Fruit fly (Drosophila melanogaster): Measurements from ENCODE around the gene Dscam4.

The Dscam4 gene

DNA sequence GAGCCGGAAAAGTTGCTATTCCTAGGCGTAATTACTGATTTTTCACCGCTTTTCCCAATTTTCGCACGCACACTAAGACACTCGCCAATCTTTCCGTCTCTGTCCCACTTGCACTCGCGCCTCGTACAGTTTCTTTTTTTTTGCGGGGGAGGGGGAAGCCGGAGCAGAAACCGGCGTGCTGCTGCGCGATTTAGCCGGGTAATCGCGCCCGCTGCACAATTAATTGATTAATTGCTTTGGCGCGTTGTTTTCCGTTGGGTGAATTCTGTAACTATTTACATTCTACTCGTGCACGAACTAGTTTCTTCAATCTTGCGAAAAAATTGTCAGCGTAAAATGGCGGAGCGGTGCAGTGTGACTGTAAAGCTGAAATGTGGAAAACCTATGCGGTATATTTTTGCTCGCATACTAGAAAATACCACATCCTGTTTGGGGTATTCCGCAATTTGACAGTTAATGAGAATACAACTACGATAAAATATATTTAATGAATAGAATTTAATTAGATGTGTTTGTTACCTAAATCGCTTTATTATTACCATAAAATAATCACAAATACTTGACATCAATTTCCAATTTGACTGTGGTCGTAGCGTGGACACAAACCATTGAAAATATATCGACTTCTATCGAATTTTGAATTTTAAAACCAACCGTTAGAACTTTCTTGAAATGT, 76.8 kb downstream of the Dscam4 start, which contains the start of gene Cpsf6 (continued):
- TF ChIP-seq NfI (GFP tag; optimal IDR thresholded peaks at IDR 0.05) (peak; percentile 57), ranshi (GFP tag; IDR thresholded peaks at IDR 0.05) (no peak; the same call in 1 of the 2 replicates), fru (optimal IDR thresholded peaks at IDR 0.05) (no peak), Pdp1 (GFP tag; optimal IDR thresholded peaks at IDR 0.05) (peak in 1 of 2 experiments; percentile 40), CG17568 (GFP tag; optimal IDR thresholded peaks at IDR 0.05) (peak; percentile 84), dysf (GFP tag; IDR thresholded peaks at IDR 0.05) (peak; percentile 71; the same call in 2 of the 3 replicates), Blimp-1 (GFP tag; optimal IDR thresholded peaks at IDR 0.05) (no peak), E2f1 (GFP tag; IDR thresholded peaks at IDR 0.05) (peak; percentile 20; the same call in 1 of the 2 replicates), D19B (GFP tag; optimal IDR thresholded peaks at IDR 0.05) (peak; percentile 49), CG3995 (GFP tag; optimal IDR thresholded peaks at IDR 0.05) (no peak), fd3F (GFP tag; optimal IDR thresholded peaks at IDR 0.05) (peak; percentile 62), gcm (GFP tag; optimal IDR thresholded peaks at IDR 0.05) (no peak), CG8388 (GFP tag; optimal IDR thresholded peaks at IDR 0.05) (peak; percentile 59), fd96Cb (tag; optimal IDR thresholded peaks at IDR 0.05) (peak; percentile 52), Sox102F (GFP tag; optimal IDR thresholded peaks at IDR 0.05) (peak; percentile 76), Dek (tag; optimal IDR thresholded peaks at IDR 0.05) (peak; percentile 65), CG17359 (tag; optimal IDR thresholded peaks at IDR 0.05) (peak; percentile 52), mld (GFP tag; IDR thresholded peaks at IDR 0.05; ENCODE audit: partially characterized antibody) (no peak), grau (tag; optimal IDR thresholded peaks at IDR 0.05) (peak; percentile 75), CG15601 (tag; optimal IDR thresholded peaks at IDR 0.05) (peak; percentile 69), Dip2 (GFP tag; IDR thresholded peaks at IDR 0.05) (no peak), CG14667 (GFP tag; IDR thresholded peaks at IDR 0.05) (peak; percentile 30; the same call in 1 of the 2 replicates), HLH4C (GFP tag; IDR thresholded peaks at IDR 0.05; ENCODE audit: partially characterized antibody) (no peak), bigmax (GFP tag; optimal IDR thresholded peaks at IDR 0.05) (no peak), Dfd (GFP tag; optimal IDR thresholded peaks at IDR 0.05) (no peak), tna (GFP tag; IDR thresholded peaks at IDR 0.05; ENCODE audit: partially characterized antibody) (no peak), CG18011 (GFP tag; optimal IDR thresholded peaks at IDR 0.05) (peak; percentile 24), twi (tag; optimal IDR thresholded peaks at IDR 0.05) (no peak), lab (GFP tag; optimal IDR thresholded peaks at IDR 0.05) (peak; percentile 63), al (GFP tag; IDR thresholded peaks at IDR 0.05) (peak; percentile 48; the same call in 1 of the 2 replicates), lmd (GFP tag; IDR thresholded peaks at IDR 0.05) (peak; percentile 44; the same call in 1 of the 2 replicates), exex (tag; optimal IDR thresholded peaks at IDR 0.05) (peak; percentile 2), Deaf1 (tag; optimal IDR thresholded peaks at IDR 0.05) (peak; percentile 19), ac (GFP tag; optimal IDR thresholded peaks at IDR 0.05) (no peak), kay (GFP tag; optimal IDR thresholded peaks at IDR 0.05) (peak; percentile 27), sd (tag; optimal IDR thresholded peaks at IDR 0.05) (no peak), nom (GFP tag; optimal IDR thresholded peaks at IDR 0.05) (peak; percentile 50), CG9797 (GFP tag; optimal IDR thresholded peaks at IDR 0.05) (peak; percentile 84), BEAF-32 (GFP tag; optimal IDR thresholded peaks at IDR 0.05) (peak; percentile 54), CG2129 (GFP tag; IDR thresholded peaks at IDR 0.05; ENCODE audit: partially characterized antibody) (no peak), CG17385 (GFP tag; optimal IDR thresholded peaks at IDR 0.05) (peak; percentile 39), tgo (GFP tag; IDR thresholded peaks at IDR 0.05) (peak; percentile 61; the same call in 2 of the 3 replicates), gsb-n (tag; optimal IDR thresholded peaks at IDR 0.05) (peak; percentile 49), Taf1 (GFP tag; IDR thresholded peaks at IDR 0.05) (no peak), pnt (GFP tag; optimal IDR thresholded peaks at IDR 0.05) (no peak), vnd (GFP tag; IDR thresholded peaks at IDR 0.05; ENCODE audit: partially characterized antibody) (no peak), CG33213 (GFP tag; optimal IDR thresholded peaks at IDR 0.05) (peak; percentile 6), CG2120 (GFP tag; optimal IDR thresholded peaks at IDR 0.05) (peak; percentile 70)
